Fruit fly (Drosophila melanogaster): ENCODE results near the gene Nepl8.

dm6 chr2L:16522286-16522646, 34.3 kb downstream of the Nepl8 start:
- no peak for TF ChIP-seq Six4 (GFP tag; optimal IDR thresholded peaks at IDR 0.05)
- TF ChIP-seq CG2116 (GFP tag; optimal IDR thresholded peaks at IDR 0.05): no peak
- no peak for TF ChIP-seq CkIIα-i1 (GFP tag; IDR thresholded peaks at IDR 0.05)
- TF ChIP-seq Ravus (GFP tag; IDR thresholded peaks at IDR 0.05): no peak
- TF ChIP-seq gcm (GFP tag; optimal IDR thresholded peaks at IDR 0.05): no peak
- no peak for TF ChIP-seq Bteb2 (GFP tag; optimal IDR thresholded peaks at IDR 0.05)

All from whole organism, embryonic.